Worm (Caenorhabditis elegans): ENCODE measurements around the gene tag-180.

DNA sequence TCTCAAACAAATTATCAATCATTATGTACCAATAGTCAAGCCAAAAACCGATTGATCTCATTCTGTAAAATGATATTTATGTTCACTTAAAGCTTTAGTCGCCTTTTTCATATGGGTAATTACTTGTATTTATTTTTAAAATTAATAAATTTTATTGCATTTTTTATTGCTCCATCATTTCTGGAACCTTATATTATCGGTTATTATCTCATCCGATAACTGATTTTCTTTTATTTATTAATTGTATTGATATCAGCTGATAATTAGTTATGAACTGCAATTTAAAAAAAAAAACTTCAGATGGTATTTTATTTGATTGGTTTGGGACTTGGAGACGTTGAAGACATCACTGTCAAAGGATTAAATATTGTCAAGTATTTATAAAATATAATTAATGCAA, 20.7 kb upstream of the tag-180 start, which contains the start of gene dph-5:
- TF ChIP-seq nhr-11 (tag; optimal IDR thresholded peaks at IDR 0.05) (no peak), snpc-4 (tag; optimal IDR thresholded peaks at IDR 0.05) (no peak), nhr-237 (tag; optimal IDR thresholded peaks at IDR 0.05) (no peak), elt-1 (tag; optimal IDR thresholded peaks at IDR 0.05) (no peak), nfya-1 (tag; optimal IDR thresholded peaks at IDR 0.05; ENCODE audit: insufficient read depth) (no peak), unc-62 (GFP tag; optimal IDR thresholded peaks at IDR 0.05) (no peak), lin-39 (tag; optimal IDR thresholded peaks at IDR 0.05) (no peak), hmg-11 (tag; optimal IDR thresholded peaks at IDR 0.05) (no peak), fkh-10 (GFP tag; optimal IDR thresholded peaks at IDR 0.05) (no peak), jun-1 (tag; optimal IDR thresholded peaks at IDR 0.05) (no peak), nhr-12 (tag; optimal IDR thresholded peaks at IDR 0.05) (no peak), lin-15B (tag; optimal IDR thresholded peaks at IDR 0.05) (no peak)

Measured in whole organism, L3 larva.